Worm (Caenorhabditis elegans): ENCODE measurements around the gene pck-1.

The pck-1 gene

ce11 chrIII:14175-14574 is 51.9 kb downstream of the pck-1 start:
- TF ChIP-seq spr-1 (tag; optimal IDR thresholded peaks at IDR 0.05) (no peak), egl-43 (GFP tag; IDR thresholded peaks at IDR 0.05) (no peak), mxl-3 (GFP tag; optimal IDR thresholded peaks at IDR 0.05) (no peak), ama-1 (optimal IDR thresholded peaks at IDR 0.05) (no peak), nhr-76 (tag; optimal IDR thresholded peaks at IDR 0.05) (no peak), zfp-2 (tag; optimal IDR thresholded peaks at IDR 0.05) (no peak), saeg-2 (GFP tag; IDR thresholded peaks at IDR 0.05) (no peak), snpc-4 (tag; optimal IDR thresholded peaks at IDR 0.05) (no peak), lin-15B (tag; optimal IDR thresholded peaks at IDR 0.05) (no peak), dmd-6 (GFP tag; IDR thresholded peaks at IDR 0.05) (no peak), spr-3 (GFP tag; optimal IDR thresholded peaks at IDR 0.05) (no peak), mdt-29 (GFP tag; IDR thresholded peaks at IDR 0.05) (no peak), daf-19 (GFP tag; conservative IDR thresholded peaks at IDR 0.05) (no peak), ceh-82 (tag; optimal IDR thresholded peaks at IDR 0.05) (no peak), fos-1 (tag; optimal IDR thresholded peaks at IDR 0.05) (no peak), madf-5 (GFP tag; IDR thresholded peaks at IDR 0.05) (no peak), mxl-2 (GFP tag; conservative IDR thresholded peaks at IDR 0.05) (no peak)

All from whole organism, L4 larva.